Fruit fly (Drosophila melanogaster): Measurements from ENCODE around the gene CG32579.

CG32579 gene

dm6 chrX:16333434-16334141 lies 10.5 kb downstream of the CG32579 start, which contains the start of the genes CG9921 and Dsp1 (continued):
- TF ChIP-seq MESR4 (GFP tag; optimal IDR thresholded peaks at IDR 0.05): peak; percentile 28
- TF ChIP-seq lola (GFP tag; optimal IDR thresholded peaks at IDR 0.05): peak in 1 of 3 experiments; percentile 44
- no peak for TF ChIP-seq prd (optimal IDR thresholded peaks at IDR 0.05)
- 0 out of 3 replicates have a peak, but pooled peaks have one; percentile 10 for TF ChIP-seq prd (GFP tag; IDR thresholded peaks at IDR 0.05)
- peak; percentile 72 for TF ChIP-seq sens (GFP tag)
- TF ChIP-seq CG1603 (tag; optimal IDR thresholded peaks at IDR 0.05): peak; percentile 5
- 0 out of 2 replicates have a peak, but pooled peaks have one; percentile 6 for TF ChIP-seq CG3847 (GFP tag; IDR thresholded peaks at IDR 0.05)
- TF ChIP-seq Atf6 (GFP tag; IDR thresholded peaks at IDR 0.05): peak; percentile 44
- TF ChIP-seq CG14014 (GFP tag; IDR thresholded peaks at IDR 0.05): 0 out of 2 replicates have a peak, but pooled peaks have one; percentile 21
- peak; percentile 4 for TF ChIP-seq HHEX (GFP tag; optimal IDR thresholded peaks at IDR 0.05)
- TF ChIP-seq CG32532 (GFP tag; IDR thresholded peaks at IDR 0.05): peak; percentile 25; the same call in 1 of the 2 replicates
- TF ChIP-seq CG32767 (GFP tag; IDR thresholded peaks at IDR 0.05): peak; percentile 90
- peak; percentile 31 for TF ChIP-seq Hmr (GFP tag; optimal IDR thresholded peaks at IDR 0.05)
- peak; percentile 11; the same call in 1 of the 2 replicates for TF ChIP-seq CG13287 (GFP tag; IDR thresholded peaks at IDR 0.05; ENCODE audit: partially characterized antibody)
- TF ChIP-seq CG1024 (GFP tag; IDR thresholded peaks at IDR 0.05): 0 out of 2 replicates have a peak, but pooled peaks have one; percentile 6
- TF ChIP-seq lilli (GFP tag; optimal IDR thresholded peaks at IDR 0.05): peak; percentile 14
- TF ChIP-seq CG13894 (tag; optimal IDR thresholded peaks at IDR 0.05): peak; percentile 2
- TF ChIP-seq B-H2 (GFP tag; optimal IDR thresholded peaks at IDR 0.05): peak; percentile 13
- peak; percentile 53 for TF ChIP-seq wek (GFP tag; optimal IDR thresholded peaks at IDR 0.05)
- peak; percentile 97 for TF ChIP-seq Trl (optimal IDR thresholded peaks at IDR 0.05)
- TF ChIP-seq Trl (GFP tag; optimal IDR thresholded peaks at IDR 0.05): no peak
- TF ChIP-seq CG4424 (GFP tag; optimal IDR thresholded peaks at IDR 0.05): no peak
- TF ChIP-seq Rfx (GFP tag; IDR thresholded peaks at IDR 0.05): peak; percentile 32; the same call in 1 of the 2 replicates
- no peak for TF ChIP-seq wor (GFP tag; IDR thresholded peaks at IDR 0.05)
- peak; percentile 72 for TF ChIP-seq CG15514 (GFP tag; optimal IDR thresholded peaks at IDR 0.05)
- no peak for TF ChIP-seq bab2 (GFP tag; optimal IDR thresholded peaks at IDR 0.05)
- peak; percentile 13 for TF ChIP-seq grau (tag; optimal IDR thresholded peaks at IDR 0.05)
- peak; percentile 17; the same call in 1 of the 2 replicates for TF ChIP-seq CG6689 (GFP tag; IDR thresholded peaks at IDR 0.05)
- TF ChIP-seq CG11456 (GFP tag; IDR thresholded peaks at IDR 0.05): no peak
- peak; percentile 45 for TF ChIP-seq CG8924 (tag; optimal IDR thresholded peaks at IDR 0.05)
- peak; percentile 26; the same call in 1 of the 2 replicates for TF ChIP-seq Taf1 (GFP tag; IDR thresholded peaks at IDR 0.05)
- TF ChIP-seq nom (GFP tag; optimal IDR thresholded peaks at IDR 0.05): peak; percentile 13
- TF ChIP-seq CG14860 (GFP tag; IDR thresholded peaks at IDR 0.05; ENCODE audit: partially characterized antibody): no peak
- TF ChIP-seq Bgb (GFP tag; IDR thresholded peaks at IDR 0.05; ENCODE audit: partially characterized antibody): peak; percentile 42; the same call in 1 of the 2 replicates
- peak; percentile 61 for TF ChIP-seq CG34376 (GFP tag; optimal IDR thresholded peaks at IDR 0.05)
- peak; percentile 45; the same call in 1 of the 3 replicates for TF ChIP-seq Dbx (GFP tag; IDR thresholded peaks at IDR 0.05)
- TF ChIP-seq CG11723 (GFP tag; optimal IDR thresholded peaks at IDR 0.05): no peak
- peak; percentile 17; the same call in 1 of the 2 replicates for TF ChIP-seq amos (GFP tag; IDR thresholded peaks at IDR 0.05; ENCODE audit: partially characterized antibody)
- peak; percentile 23 for TF ChIP-seq scrt (GFP tag; optimal IDR thresholded peaks at IDR 0.05)
- TF ChIP-seq CG30020 (tag; optimal IDR thresholded peaks at IDR 0.05): peak; percentile 22
- TF ChIP-seq CG7963 (GFP tag; IDR thresholded peaks at IDR 0.05; ENCODE audit: partially characterized antibody): no peak
- TF ChIP-seq CG13296 (GFP tag; optimal IDR thresholded peaks at IDR 0.05): peak; percentile 29
- no peak for TF ChIP-seq CG7357 (GFP tag; IDR thresholded peaks at IDR 0.05)
- peak; percentile 63 for TF ChIP-seq pfk (GFP tag; optimal IDR thresholded peaks at IDR 0.05)
- peak; percentile 23 for TF ChIP-seq corto (GFP tag; optimal IDR thresholded peaks at IDR 0.05)
- TF ChIP-seq cad (GFP tag; optimal IDR thresholded peaks at IDR 0.05): peak; percentile 27
- peak; percentile 31 for TF ChIP-seq schlank (tag; optimal IDR thresholded peaks at IDR 0.05)
- TF ChIP-seq Asciz (GFP tag; optimal IDR thresholded peaks at IDR 0.05): peak; percentile 18
